Worm (Caenorhabditis elegans): ENCODE results near the gene irld-51.

- TF ChIP-seq lin-13 (GFP tag; optimal IDR thresholded peaks at IDR 0.05) (peak; percentile 30), hlh-30 (tag; optimal IDR thresholded peaks at IDR 0.05; ENCODE audit: insufficient read depth) (peak; percentile 97), hmg-1.1 (GFP tag; IDR thresholded peaks at IDR 0.05) (peak; percentile 79), dmd-8 (GFP tag; IDR thresholded peaks at IDR 0.05) (no peak), nhr-102 (tag; optimal IDR thresholded peaks at IDR 0.05) (no peak), lir-3 (tag; optimal IDR thresholded peaks at IDR 0.05) (no peak), ZK546.5 (tag; optimal IDR thresholded peaks at IDR 0.05) (no peak)
Observed at ce11 chrII:2920817-2921458, 31.6 kb downstream of the irld-51 start.
